Worm (Caenorhabditis elegans): ENCODE data around the gene R12A1.3.

DNA sequence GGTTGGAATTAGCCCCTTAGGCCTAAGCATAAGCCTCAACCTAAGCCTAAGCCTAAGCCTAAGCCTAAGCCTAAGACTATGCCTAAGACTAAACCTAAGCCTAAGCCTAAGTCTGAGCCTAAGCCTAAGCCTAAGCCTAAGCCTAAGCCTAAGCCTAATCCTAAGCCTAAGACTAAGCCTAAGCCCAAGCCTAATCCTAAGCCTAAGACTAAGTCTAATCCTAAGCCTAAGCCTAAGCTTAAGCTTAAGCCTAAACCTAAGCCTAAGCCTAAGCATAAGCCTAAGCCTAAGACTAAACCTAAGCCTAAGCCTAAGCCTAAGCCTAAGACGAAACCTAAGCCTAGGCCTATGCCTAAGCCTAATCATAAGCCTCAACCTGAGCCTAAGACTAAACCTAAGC, 2.3 kb downstream of the R12A1.3 start:
- TF ChIP-seq nhr-12 (tag; optimal IDR thresholded peaks at IDR 0.05) (no peak), fkh-10 (GFP tag; optimal IDR thresholded peaks at IDR 0.05) (no peak), ama-1 (optimal IDR thresholded peaks at IDR 0.05) (no peak), R02D3.7 (tag; optimal IDR thresholded peaks at IDR 0.05) (no peak), lin-15B (tag; optimal IDR thresholded peaks at IDR 0.05) (no peak), mdl-1 (tag; optimal IDR thresholded peaks at IDR 0.05) (no peak), snpc-4 (tag; optimal IDR thresholded peaks at IDR 0.05) (no peak), ztf-11 (tag; optimal IDR thresholded peaks at IDR 0.05) (no peak), nhr-77 (tag; optimal IDR thresholded peaks at IDR 0.05) (no peak), nhr-76 (tag; optimal IDR thresholded peaks at IDR 0.05) (no peak)

Data from whole organism, L3 larva.